Worm (Caenorhabditis elegans) whole organism, early embryonic: ENCODE results near the gene C18D4.6.

Experiments used
- B0310.2 ChIP-seq: sonication (generic microtip); optimal IDR thresholded peaks from 2 replicates; lab custom pipeline; 2016; ENCODE audit warnings: mild to moderate bottlenecking, missing genetic modification characterization, missing compliant biosample characterization
- F13C5.2 ChIP-seq: sonication (generic microtip); optimal IDR thresholded peaks from 2 replicates; lab custom pipeline; 2017; ENCODE audit warnings: mild to moderate bottlenecking, missing genetic modification characterization, inconsistent platforms, missing compliant biosample characterization
- aly-1 ChIP-seq: sonication (generic microtip); optimal IDR thresholded peaks from 2 replicates; lab custom pipeline; 2016; ENCODE audit warnings: missing genetic modification characterization, missing compliant biosample characterization
- ama-1 ChIP-seq: fragments of 150-350 bp; optimal IDR thresholded peaks from 2 replicates; lab custom pipeline; 2014
- ceh-13 ChIP-seq: fragments of 200-800 bp; sonication (Bioruptor generic); optimal IDR thresholded peaks from 2 replicates; lab custom pipeline; 2018; ENCODE audit warnings: mild to moderate bottlenecking, missing genetic modification characterization, missing compliant biosample characterization
- ceh-36 ChIP-seq: sonication (generic microtip); optimal IDR thresholded peaks from 2 replicates; lab custom pipeline; 2016; ENCODE audit warnings: missing genetic modification characterization, inconsistent platforms, missing compliant biosample characterization
- ets-7 ChIP-seq: sonication (generic microtip); optimal IDR thresholded peaks from 2 replicates; lab custom pipeline; 2016; ENCODE audit warnings: missing genotype, missing genetic modification characterization, missing compliant biosample characterization
- flt-1 ChIP-seq: fragments of 200-800 bp; sonication (Bioruptor generic); IDR thresholded peaks from 2 replicates; pipeline ENCODE4 v1.3.6; 2022; ENCODE audit warnings: missing genetic modification characterization, missing compliant biosample characterization
- hmbx-1 ChIP-seq: sonication (generic microtip); optimal IDR thresholded peaks from 2 replicates; lab custom pipeline; 2016; ENCODE audit warnings: mild to moderate bottlenecking, missing genetic modification characterization, missing compliant biosample characterization
- hmg-4 ChIP-seq: fragments of 200-800 bp; sonication (Bioruptor generic); optimal IDR thresholded peaks from 2 replicates; lab custom pipeline; 2018; ENCODE audit warnings: mild to moderate bottlenecking, missing genetic modification characterization, missing compliant biosample characterization
- hnd-1 ChIP-seq: sonication (generic microtip); optimal IDR thresholded peaks from 2 replicates; lab custom pipeline; 2016; ENCODE audit warnings: missing genetic modification characterization, missing compliant biosample characterization
- pes-1 ChIP-seq: fragments of 200-800 bp; sonication (Bioruptor generic); IDR thresholded peaks from 2 replicates; pipeline ENCODE4 v1.3.6; 2022; ENCODE audit warnings: missing genetic modification reagents, missing genetic modification characterization, missing compliant biosample characterization
- scrt-1 ChIP-seq: fragments of 200-800 bp; sonication (Bioruptor generic); IDR thresholded peaks from 2 replicates; pipeline ENCODE4 v1.3.6; 2022; ENCODE audit warnings: missing genetic modification characterization, missing compliant biosample characterization
- sea-1 ChIP-seq: fragments of 200-800 bp; sonication (Bioruptor generic); conservative IDR thresholded peaks from 2 replicates; pipeline ENCODE4 v1.3.6; 2022; ENCODE audit warnings: missing genetic modification characterization, missing compliant biosample characterization
- tbx-11 ChIP-seq: fragments of 200-800 bp; sonication (Bioruptor generic); IDR thresholded peaks from 2 replicates; pipeline ENCODE4 v1.3.6; 2022; ENCODE audit warnings: missing genetic modification characterization, missing compliant biosample characterization
- tbx-37 ChIP-seq: fragments of 200-800 bp; sonication (Bioruptor generic); conservative IDR thresholded peaks from 2 replicates; pipeline ENCODE4 v1.3.6; 2022; ENCODE audit warnings: missing genetic modification reagents, missing genetic modification characterization, missing compliant biosample characterization
- tra-4 ChIP-seq: sonication (generic microtip); optimal IDR thresholded peaks from 2 replicates; lab custom pipeline; 2017; ENCODE audit warnings: missing genetic modification characterization, missing compliant biosample characterization

The C18D4.6 gene

ce11 chrV:17520735-17521134 lies 17.4 kb downstream of the C18D4.6 start, which contains the start of gene fbxa-136:
Gene fbxa-136, plus strand, starts transcription at chrV:17521035.
- TF ChIP-seq scrt-1 (GFP tag; lab: Robert Waterston, UW), result no peak
- TF ChIP-seq tbx-11 (GFP tag; lab: Robert Waterston, UW), result no peak
- no peak for TF ChIP-seq tbx-37
- TF ChIP-seq B0310.2 (tag; lab: Kevin White, UChicago), result no peak
- no peak for TF ChIP-seq hnd-1 (tag; lab: Kevin White, UChicago)
- TF ChIP-seq aly-1, result no peak
- TF ChIP-seq ama-1 (lab: Kevin White, UChicago), result no peak
- no peak for TF ChIP-seq flt-1 (GFP tag; lab: Robert Waterston, UW)
- no peak for TF ChIP-seq hmg-4 (GFP tag; lab: Kevin White, UChicago)
- no peak for TF ChIP-seq ets-7 (tag; lab: Kevin White, UChicago)
- no peak for TF ChIP-seq F13C5.2
- no peak for TF ChIP-seq ceh-36 (tag; lab: Kevin White, UChicago)
- TF ChIP-seq ceh-13, result no peak
- no peak for TF ChIP-seq hmbx-1 (tag; lab: Kevin White, UChicago)
- no peak for TF ChIP-seq tra-4 (tag; lab: Kevin White, UChicago)
- no peak for TF ChIP-seq pes-1

DNA sequence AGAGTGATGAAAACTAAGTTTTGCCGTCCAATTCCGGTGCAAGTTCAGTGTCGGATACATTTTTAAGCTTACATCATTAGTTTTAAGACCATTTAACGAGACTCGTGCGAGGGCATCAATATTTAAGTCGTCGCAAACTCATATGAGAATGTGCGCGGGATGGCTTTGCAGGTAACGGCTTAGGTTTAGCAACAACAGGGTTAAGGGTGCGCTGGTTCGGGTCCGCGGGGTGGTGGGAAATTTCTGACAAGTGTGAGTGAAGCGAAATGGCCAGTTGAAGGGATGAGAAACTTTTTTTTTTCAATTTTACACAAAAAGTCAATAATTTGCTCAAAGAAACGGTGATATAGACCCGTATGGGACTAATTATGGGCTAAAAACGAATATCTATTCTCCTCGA lies 24.3 kb downstream of the C18D4.6 start:
- TF ChIP-seq tbx-37 (0 out of 2 replicates have a peak, but pooled peaks have one; percentile 8), pes-1 (peak; percentile 51; the same call in 1 of the 2 replicates), tra-4 (tag; lab: Kevin White, UChicago) (no peak)

DNA sequence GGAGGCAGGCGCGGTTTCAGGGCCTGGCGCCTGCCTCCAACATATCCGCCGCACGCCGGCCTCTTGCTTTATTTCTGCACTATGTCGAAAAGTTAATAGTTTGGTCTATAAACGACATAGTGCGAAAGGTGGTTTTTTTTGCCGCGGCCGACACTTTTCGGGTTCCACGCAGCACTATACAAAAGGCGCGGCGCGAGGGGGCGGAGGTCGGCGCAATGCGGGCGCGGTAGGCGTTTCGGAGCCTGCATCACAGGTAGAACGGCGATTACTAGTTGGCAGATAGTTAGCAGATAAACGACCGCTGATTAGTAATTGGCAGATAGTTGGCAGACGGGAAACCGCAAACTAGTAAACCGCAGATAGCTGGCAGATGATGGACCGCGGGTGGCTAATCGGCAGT lies 25.4 kb downstream of the C18D4.6 start:
- TF ChIP-seq tbx-37 (no peak), B0310.2 (tag; lab: Kevin White, UChicago) (no peak), hmbx-1 (tag; lab: Kevin White, UChicago) (no peak), hmg-4 (GFP tag; lab: Kevin White, UChicago) (no peak), F13C5.2 (no peak), sea-1 (no peak), ets-7 (tag; lab: Kevin White, UChicago) (no peak), ceh-13 (no peak), scrt-1 (GFP tag; lab: Robert Waterston, UW) (no peak), tbx-11 (GFP tag; lab: Robert Waterston, UW) (no peak)

DNA sequence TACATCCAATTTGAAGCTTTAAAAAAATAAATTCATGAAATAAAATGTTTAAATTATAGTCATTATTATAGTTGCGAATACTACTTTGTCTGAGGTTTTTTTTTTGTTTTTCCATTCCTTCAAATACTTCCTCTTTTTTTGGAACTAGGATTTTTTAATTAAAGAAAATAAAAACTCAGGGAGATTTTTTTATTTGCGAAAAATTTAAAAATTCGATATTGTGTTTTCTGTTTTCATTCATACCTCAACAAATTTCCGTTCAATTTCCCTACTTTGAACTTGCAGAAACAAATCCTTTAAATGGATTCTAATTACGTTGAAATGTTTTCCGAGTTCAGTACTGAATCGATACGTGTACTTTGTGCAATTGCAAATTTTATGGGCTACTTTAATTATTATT lies 29.7 kb downstream of the C18D4.6 start, which contains the start of gene srw-32:
TSS of gene srw-32 (plus strand) at position 301 of the 400 bp plus-strand sequence.
- no peak for TF ChIP-seq B0310.2 (tag; lab: Kevin White, UChicago)
- TF ChIP-seq tbx-37, result no peak
- TF ChIP-seq flt-1 (GFP tag; lab: Robert Waterston, UW), result no peak
- no peak for TF ChIP-seq hmbx-1 (tag; lab: Kevin White, UChicago)
- no peak for TF ChIP-seq hmg-4 (GFP tag; lab: Kevin White, UChicago)

- TF ChIP-seq ama-1 (lab: Kevin White, UChicago) (no peak), hnd-1 (tag; lab: Kevin White, UChicago) (no peak)
Measured at ce11 chrV:17506289-17506688, 31.9 kb downstream of the C18D4.6 start, which contains the start of gene srw-31. Gene srw-31, plus strand, starts transcription at chrV:17506589.

ce11 chrV:17500055-17500454 lies 38.1 kb downstream of the C18D4.6 start:
- no peak for TF ChIP-seq hmg-4 (GFP tag; lab: Kevin White, UChicago)
- TF ChIP-seq ceh-36 (tag; lab: Kevin White, UChicago), result no peak
- TF ChIP-seq flt-1 (GFP tag; lab: Robert Waterston, UW), result no peak
- no peak for TF ChIP-seq ceh-13
- TF ChIP-seq tbx-37, result no peak
- no peak for TF ChIP-seq scrt-1 (GFP tag; lab: Robert Waterston, UW)
- no peak for TF ChIP-seq ama-1 (lab: Kevin White, UChicago)
- no peak for TF ChIP-seq hmbx-1 (tag; lab: Kevin White, UChicago)
- no peak for TF ChIP-seq hnd-1 (tag; lab: Kevin White, UChicago)
- TF ChIP-seq B0310.2 (tag; lab: Kevin White, UChicago), result no peak
- TF ChIP-seq F13C5.2, result no peak
- no peak for TF ChIP-seq ets-7 (tag; lab: Kevin White, UChicago)
- no peak for TF ChIP-seq sea-1
- no peak for TF ChIP-seq pes-1

- TF ChIP-seq ceh-13 (no peak), hmbx-1 (tag; lab: Kevin White, UChicago) (no peak), ama-1 (lab: Kevin White, UChicago) (no peak), tbx-37 (no peak)
Measured at ce11 chrV:17496071-17496470, 42.1 kb downstream of the C18D4.6 start, which contains the start of gene srh-118. Gene srh-118, minus strand, starts transcription at chrV:17496171.

DNA sequence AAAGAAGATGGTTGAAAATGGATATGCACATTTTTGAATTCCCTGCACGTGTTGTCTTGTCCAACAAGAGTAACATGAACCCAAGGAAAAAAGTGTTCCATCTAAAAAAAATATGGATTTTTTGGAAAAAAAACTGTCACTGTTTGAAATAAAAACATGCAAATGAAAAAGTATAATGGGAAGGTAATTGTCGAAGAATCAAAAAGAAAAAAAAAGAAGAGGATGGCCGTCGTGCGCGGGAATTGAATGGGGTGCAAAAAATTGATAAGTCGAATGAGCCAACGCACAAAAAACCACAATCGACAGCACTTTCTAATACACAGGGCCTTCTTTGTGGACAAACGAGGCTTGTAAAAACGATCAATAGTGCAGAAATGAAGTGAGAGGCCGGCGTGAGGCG lies 44.4 kb downstream of the C18D4.6 start, which contains the start of gene fbxa-102:
TSS of gene fbxa-102 (minus strand) at position 101 of the 400 bp plus-strand sequence.
- no peak for TF ChIP-seq pes-1
- TF ChIP-seq ceh-13, result no peak
- no peak for TF ChIP-seq B0310.2 (tag; lab: Kevin White, UChicago)
- TF ChIP-seq hmbx-1 (tag; lab: Kevin White, UChicago), result no peak
- no peak for TF ChIP-seq tbx-11 (GFP tag; lab: Robert Waterston, UW)
- TF ChIP-seq scrt-1 (GFP tag; lab: Robert Waterston, UW), result no peak
- no peak for TF ChIP-seq flt-1 (GFP tag; lab: Robert Waterston, UW)
- TF ChIP-seq aly-1, result no peak
- TF ChIP-seq hnd-1 (tag; lab: Kevin White, UChicago), result no peak
- no peak for TF ChIP-seq tra-4 (tag; lab: Kevin White, UChicago)
- TF ChIP-seq sea-1, result no peak
- no peak for TF ChIP-seq ama-1 (lab: Kevin White, UChicago)
- no peak for TF ChIP-seq tbx-37
- no peak for TF ChIP-seq ets-7 (tag; lab: Kevin White, UChicago)
- TF ChIP-seq F13C5.2, result no peak
- TF ChIP-seq hmg-4 (GFP tag; lab: Kevin White, UChicago), result no peak
- no peak for TF ChIP-seq ceh-36 (tag; lab: Kevin White, UChicago)
